Worm (Caenorhabditis elegans) whole organism, dauer: Measurements from ENCODE around the gene F54D12.10.

ENCODE experiments used
- unc-62 ChIP-seq: sonication (generic microtip); optimal IDR thresholded peaks from 2 replicates; lab custom pipeline; 2017; ENCODE audit warnings: missing biosample characterization, missing genetic modification reagents, missing genetic modification characterization

F54D12.10 gene

DNA sequence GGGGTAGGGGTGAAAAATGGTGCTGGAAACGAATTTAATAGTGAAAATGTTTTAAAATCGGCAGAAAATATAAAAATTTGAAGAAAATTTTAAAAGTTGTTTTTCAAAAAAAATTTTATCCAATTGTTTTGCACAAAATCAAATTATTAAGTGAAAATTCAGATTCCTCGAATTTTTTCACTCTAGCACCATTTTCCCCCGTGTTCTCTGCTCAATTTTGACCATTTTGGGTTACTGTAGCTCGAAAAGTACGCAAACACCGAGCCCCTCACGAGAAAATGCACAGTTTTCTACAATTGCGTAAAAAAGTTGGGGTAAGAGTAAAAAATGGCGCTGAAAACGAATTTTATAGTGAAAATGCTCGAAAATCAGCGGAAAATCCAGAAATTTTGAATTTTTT lies 48.3 kb downstream of the F54D12.10 start:
- no peak for TF ChIP-seq unc-62 (GFP tag; lab: Kevin White, UChicago)
